Fruit fly (Drosophila melanogaster) whole organism, wandering third instar larva: Measurements from ENCODE around the gene Vps60.

Source experiments
- Abd-B ChIP-seq: fragments of >200 bp; optimal IDR thresholded peaks from 2 replicates; lab custom pipeline; 2017; ENCODE audit warnings: missing biosample characterization, missing genetic modification characterization
- CG32264 ChIP-seq: fragments of 200-800 bp; sonication (Bioruptor generic); optimal IDR thresholded peaks from 2 replicates; lab custom pipeline; 2016; ENCODE audit warnings: missing biosample characterization, missing genetic modification characterization
- CG9705 ChIP-seq: fragments of 200-800 bp; sonication (Bioruptor generic); optimal IDR thresholded peaks from 2 replicates; lab custom pipeline; 2018; ENCODE audit warnings: missing biosample characterization, mild to moderate bottlenecking, missing genetic modification characterization
- Dfd ChIP-seq: fragments of >200 bp; optimal IDR thresholded peaks from 2 replicates; lab custom pipeline; 2017; ENCODE audit warnings: missing biosample characterization, missing genetic modification characterization
- Dif ChIP-seq: fragments of 200-275, 200-300 bp; sonication (Bioruptor generic); optimal IDR thresholded peaks from 2 replicates; lab custom pipeline; 2018; ENCODE audit warnings: missing biosample characterization, missing genetic modification characterization; ENCODE audit not compliant: partially characterized antibody
- GATAd ChIP-seq: sonication (Bioruptor generic); optimal IDR thresholded peaks from 2 replicates; lab custom pipeline; 2016; ENCODE audit warnings: missing biosample characterization, missing genetic modification characterization
- HLH106 ChIP-seq: fragments of 200-800 bp; optimal IDR thresholded peaks from 3 replicates; lab custom pipeline; 2019; ENCODE audit warnings: missing biosample characterization, mild to moderate bottlenecking, missing genetic modification characterization, moderate library complexity
- Hnf4 ChIP-seq: fragments of 200-800 bp; sonication (Bioruptor generic); optimal IDR thresholded peaks from 2 replicates; lab custom pipeline; 2016; ENCODE audit warnings: missing biosample characterization, mild to moderate bottlenecking, missing genetic modification characterization
- Hr78 ChIP-seq: fragments of >200 bp; optimal IDR thresholded peaks from 2 replicates; lab custom pipeline; 2017; ENCODE audit warnings: missing biosample characterization, missing genetic modification characterization
- Hr83 ChIP-seq: fragments of 200-300 bp; sonication (Bioruptor generic); optimal IDR thresholded peaks from 2 replicates; lab custom pipeline; 2016; ENCODE audit warnings: missing biosample characterization, mild to moderate bottlenecking, missing genetic modification characterization, moderate library complexity; ENCODE audit not compliant: poor library complexity, severe bottlenecking
- Jra ChIP-seq: sonication (Bioruptor generic); optimal IDR thresholded peaks from 2 replicates; lab custom pipeline; 2016; ENCODE audit warnings: missing biosample characterization, missing genetic modification characterization
- Mio ChIP-seq: sonication (Bioruptor generic); optimal IDR thresholded peaks from 2 replicates; lab custom pipeline; 2016; ENCODE audit warnings: missing biosample characterization, missing genetic modification characterization
- Myc ChIP-seq: fragments of >200 bp; optimal IDR thresholded peaks from 2 replicates; lab custom pipeline; 2017
- N ChIP-seq: fragments of >200 bp; optimal IDR thresholded peaks from 2 replicates; lab custom pipeline; 2018; ENCODE audit warnings: missing biosample characterization, missing external identifiers, missing genetic modification characterization
- OdsH ChIP-seq: fragments of 200-800 bp; sonication (Bioruptor generic); optimal IDR thresholded peaks from 2 replicates; lab custom pipeline; 2016; ENCODE audit warnings: missing biosample characterization, mild to moderate bottlenecking, missing genetic modification characterization
- Rel ChIP-seq, 2 experiments: fragments of 200-800 bp; sonication (Bioruptor generic) in 1 of 2; optimal IDR thresholded peaks; 2 replicates in 1 of 2; 3 replicates in 1 of 2; lab custom pipeline; 2016 to 2019; ENCODE audit warnings: mild to moderate bottlenecking in 2 of 2, missing biosample characterization in 2 of 2, missing genetic modification characterization in 2 of 2, moderate library complexity in 1 of 2
- Sp1 ChIP-seq: fragments of 200-800 bp; sonication (Bioruptor generic); optimal IDR thresholded peaks from 3 replicates; lab custom pipeline; 2019; ENCODE audit warnings: missing biosample characterization, mild to moderate bottlenecking, missing genetic modification characterization, moderate library complexity
- Vsx2 ChIP-seq: fragments of 200-300, 225-300 bp; sonication (Bioruptor generic); optimal IDR thresholded peaks from 2 replicates; lab custom pipeline; 2018; ENCODE audit warnings: missing biosample characterization, missing genetic modification characterization; ENCODE audit not compliant: partially characterized antibody
- br ChIP-seq: fragments of 200-800 bp; sonication (Bioruptor generic); optimal IDR thresholded peaks from 2 replicates; lab custom pipeline; 2016; ENCODE audit warnings: missing biosample characterization, missing genetic modification characterization
- brk ChIP-seq: fragments of 200-800 bp; sonication (Bioruptor generic); optimal IDR thresholded peaks from 2 replicates; lab custom pipeline; 2016; ENCODE audit warnings: missing biosample characterization, mild to moderate bottlenecking, missing genetic modification characterization
- dl ChIP-seq, 2 experiments: fragments of 175-275, 200-275 bp in 1 of 2; fragments of 200-275 bp in 1 of 2; sonication (Bioruptor generic); optimal IDR thresholded peaks; lab custom pipeline; 2018; ENCODE audit warnings: mild to moderate bottlenecking in 2 of 2, missing biosample characterization in 2 of 2, missing genetic modification characterization in 2 of 2, moderate library complexity in 2 of 2; ENCODE audit not compliant: partially characterized antibody in 2 of 2, insufficient read depth in 1 of 2
- dmrt93B ChIP-seq: fragments of 200-800 bp; sonication (Bioruptor generic); optimal IDR thresholded peaks from 2 replicates; lab custom pipeline; 2018; ENCODE audit warnings: missing biosample characterization, mild to moderate bottlenecking, missing genetic modification characterization
- dsf ChIP-seq: sonication (Bioruptor generic); optimal IDR thresholded peaks from 2 replicates; lab custom pipeline; 2016; ENCODE audit warnings: missing biosample characterization, missing genetic modification characterization, borderline replicate concordance
- ey ChIP-seq: fragments of 200-800 bp; sonication (Bioruptor generic); optimal IDR thresholded peaks from 2 replicates; lab custom pipeline; 2016; ENCODE audit warnings: missing biosample characterization, missing genetic modification characterization
- foxo ChIP-seq, 2 experiments: fragments of 200-800 bp; sonication (Bioruptor generic); optimal IDR thresholded peaks; 2 replicates in 1 of 2; 3 replicates in 1 of 2; lab custom pipeline; 2016 to 2017; ENCODE audit warnings: missing biosample characterization in 2 of 2, missing genetic modification characterization in 2 of 2
- fru ChIP-seq: fragments of 200-800 bp; sonication (Bioruptor generic); optimal IDR thresholded peaks from 3 replicates; lab custom pipeline; 2016; ENCODE audit warnings: missing biosample characterization, mild to moderate bottlenecking, missing genetic modification characterization
- h ChIP-seq: fragments of 200-800 bp; sonication (Bioruptor generic); optimal IDR thresholded peaks from 3 replicates; lab custom pipeline; 2016; ENCODE audit warnings: missing biosample characterization, mild to moderate bottlenecking, missing genetic modification characterization
- jim ChIP-seq: fragments of 175-275, 200-325 bp; sonication (Bioruptor generic); optimal IDR thresholded peaks from 2 replicates; lab custom pipeline; 2016; ENCODE audit warnings: missing biosample characterization, mild to moderate bottlenecking, missing genetic modification characterization
- lola ChIP-seq: fragments of >200 bp; optimal IDR thresholded peaks from 2 replicates; lab custom pipeline; 2017; ENCODE audit warnings: missing biosample characterization, missing genetic modification characterization
- pan ChIP-seq: fragments of >200 bp; optimal IDR thresholded peaks from 2 replicates; lab custom pipeline; 2017
- psq ChIP-seq: fragments of 200-800 bp; sonication (Bioruptor generic); optimal IDR thresholded peaks from 3 replicates; lab custom pipeline; 2017; ENCODE audit warnings: missing biosample characterization, mild to moderate bottlenecking, missing genetic modification characterization, moderate library complexity
- rgr ChIP-seq: fragments of 200-800 bp; sonication (Bioruptor generic); optimal IDR thresholded peaks from 3 replicates; lab custom pipeline; 2016; ENCODE audit warnings: missing biosample characterization, mild to moderate bottlenecking, missing genetic modification characterization
- sage ChIP-seq: fragments of 200-800 bp; sonication (Bioruptor generic); optimal IDR thresholded peaks from 2 replicates; lab custom pipeline; 2016; ENCODE audit warnings: missing biosample characterization, mild to moderate bottlenecking, missing genetic modification characterization
- sv ChIP-seq: fragments of 200-800 bp; sonication (Bioruptor generic); optimal IDR thresholded peaks from 3 replicates; lab custom pipeline; 2016; ENCODE audit warnings: missing biosample characterization, missing genetic modification characterization
- tai ChIP-seq: sonication (Bioruptor generic); optimal IDR thresholded peaks from 2 replicates; lab custom pipeline; 2016; ENCODE audit warnings: missing biosample characterization, missing genetic modification characterization
- usp ChIP-seq: fragments of >200 bp; optimal IDR thresholded peaks from 2 replicates; lab custom pipeline; 2017; ENCODE audit warnings: missing biosample characterization, missing genetic modification characterization
- woc ChIP-seq: sonication (Bioruptor generic); optimal IDR thresholded peaks from 2 replicates; lab custom pipeline; 2016; ENCODE audit warnings: missing biosample characterization, mild to moderate bottlenecking, missing genetic modification characterization

Vps60 gene

DNA sequence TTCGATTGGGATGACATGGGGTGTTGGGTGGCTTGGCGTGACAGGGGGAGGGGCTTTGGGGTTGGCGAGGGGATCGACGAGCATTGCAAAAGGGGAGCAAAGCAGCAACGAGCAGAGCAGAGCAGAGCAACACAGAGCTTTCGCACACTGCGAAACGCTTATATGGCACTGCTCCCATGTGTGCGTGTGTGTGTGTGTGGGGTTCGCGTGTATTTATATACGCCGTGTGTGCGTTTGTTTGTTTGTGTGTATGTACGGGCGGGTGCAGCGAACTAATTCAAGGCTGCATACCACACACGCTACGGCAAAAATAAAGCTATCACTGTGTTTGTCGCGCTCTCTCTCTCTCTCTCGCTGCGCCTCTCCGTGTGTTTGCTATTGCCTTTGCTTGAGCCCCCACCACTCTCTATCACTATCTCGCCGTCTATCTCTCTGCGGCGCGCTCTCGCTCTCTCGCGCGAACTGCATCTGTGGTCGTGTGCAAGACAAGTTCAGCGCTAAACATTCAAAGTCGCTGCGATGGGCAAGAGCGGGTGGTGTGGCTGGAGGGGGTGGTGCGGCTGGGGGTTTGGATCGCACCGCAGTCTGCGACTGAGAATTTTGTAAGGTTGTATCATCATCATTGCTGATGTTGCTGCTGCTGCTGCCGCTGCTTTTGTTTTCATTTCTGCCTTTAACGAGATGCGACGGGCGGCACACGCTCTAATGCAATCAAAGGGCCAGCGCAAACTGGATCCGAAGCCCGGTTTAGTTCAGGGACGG is 30.8 kb downstream of the Vps60 start:
- TF ChIP-seq woc = no peak
- peak; percentile 38 for TF ChIP-seq OdsH (GFP tag; lab: Kevin White, UChicago)
- no peak for TF ChIP-seq CG32264 (GFP tag; lab: Kevin White, UChicago)
- no peak for TF ChIP-seq usp
- no peak for TF ChIP-seq dmrt93B (GFP tag; lab: Kevin White, UChicago)
- TF ChIP-seq dl (GFP tag; optimal IDR thresholded peaks at IDR 0.05; lab: Kevin White, UChicago; ENCODE audit: insufficient read depth in 1 of 2, partially characterized antibody in 2 of 2) = peak; percentile 96 to 99
- peak; percentile 66 for TF ChIP-seq br (GFP tag; lab: Kevin White, UChicago)
- TF ChIP-seq HLH106 = peak; percentile 45
- TF ChIP-seq Jra (GFP tag; lab: Kevin White, UChicago) = peak; percentile 72
- TF ChIP-seq Sp1 (GFP tag; lab: Kevin White, UChicago) = peak; percentile 30
- peak; percentile 78 for TF ChIP-seq N (GFP tag; lab: Kevin White, UChicago)
- TF ChIP-seq Abd-B = no peak
- peak; percentile 89 for TF ChIP-seq fru (GFP tag; lab: Kevin White, UChicago)
- TF ChIP-seq h (GFP tag; lab: Kevin White, UChicago) = peak; percentile 89
- no peak for TF ChIP-seq Dfd (GFP tag; lab: Kevin White, UChicago)
- no peak for TF ChIP-seq dsf (GFP tag; lab: Kevin White, UChicago)
- TF ChIP-seq Rel (GFP tag; optimal IDR thresholded peaks at IDR 0.05; lab: Kevin White, UChicago) = peak; percentile 85
- peak; percentile 68 for TF ChIP-seq Rel (tag; optimal IDR thresholded peaks at IDR 0.05; lab: Kevin White, UChicago)
- peak; percentile 99 for TF ChIP-seq Dif (GFP tag; lab: Kevin White, UChicago)
- peak; percentile 76 for TF ChIP-seq psq (GFP tag; lab: Kevin White, UChicago)
- TF ChIP-seq Vsx2 (GFP tag; lab: Kevin White, UChicago) = peak; percentile 87
- TF ChIP-seq pan = no peak
- peak; percentile 9 for TF ChIP-seq CG9705 (GFP tag; lab: Kevin White, UChicago)
- peak; percentile 16 for TF ChIP-seq Hnf4 (GFP tag; lab: Kevin White, UChicago)
- peak; percentile 25 for TF ChIP-seq rgr (GFP tag; lab: Kevin White, UChicago)
- TF ChIP-seq tai = peak; percentile 82
- TF ChIP-seq Myc (lab: Kevin White, UChicago) = no peak
- peak; percentile 3 for TF ChIP-seq ey (GFP tag; lab: Kevin White, UChicago)
- peak; percentile 26 to 45 for TF ChIP-seq foxo (GFP tag; optimal IDR thresholded peaks at IDR 0.05; lab: Kevin White, UChicago)
- TF ChIP-seq Hr83 (GFP tag; lab: Kevin White, UChicago) = peak; percentile 95
- no peak for TF ChIP-seq lola (GFP tag; lab: Kevin White, UChicago)
- no peak for TF ChIP-seq jim (GFP tag; lab: Kevin White, UChicago)
- no peak for TF ChIP-seq Hr78 (GFP tag; lab: Kevin White, UChicago)

dm6 chr3L:17590049-17590448 is 31.4 kb downstream of the Vps60 start:
- TF ChIP-seq sage (GFP tag; lab: Kevin White, UChicago) (no peak), Mio (GFP tag; lab: Kevin White, UChicago) (no peak), Jra (GFP tag; lab: Kevin White, UChicago) (no peak), CG9705 (GFP tag; lab: Kevin White, UChicago) (peak; percentile 30), brk (GFP tag; lab: Kevin White, UChicago) (no peak), dmrt93B (GFP tag; lab: Kevin White, UChicago) (no peak), ey (GFP tag; lab: Kevin White, UChicago) (no peak), sv (GFP tag; lab: Kevin White, UChicago) (no peak), tai (no peak), GATAd (GFP tag; lab: Kevin White, UChicago) (no peak), Sp1 (GFP tag; lab: Kevin White, UChicago) (peak; percentile 64), br (GFP tag; lab: Kevin White, UChicago) (no peak), woc (no peak), h (GFP tag; lab: Kevin White, UChicago) (no peak), psq (GFP tag; lab: Kevin White, UChicago) (no peak), Abd-B (no peak), HLH106 (peak; percentile 49), Dfd (GFP tag; lab: Kevin White, UChicago) (no peak), pan (no peak), Myc (lab: Kevin White, UChicago) (no peak), N (GFP tag; lab: Kevin White, UChicago) (no peak), rgr (GFP tag; lab: Kevin White, UChicago) (peak; percentile 32), CG32264 (GFP tag; lab: Kevin White, UChicago) (no peak), fru (GFP tag; lab: Kevin White, UChicago) (no peak), Vsx2 (GFP tag; lab: Kevin White, UChicago) (no peak), lola (GFP tag; lab: Kevin White, UChicago) (no peak)
